Worm (Caenorhabditis elegans) whole organism, late embryonic: Measurements from ENCODE around the gene T25F10.4.

ENCODE experiments used
- ceh-31 ChIP-seq: sonication (generic microtip); optimal IDR thresholded peaks from 2 replicates; lab custom pipeline; 2016; ENCODE audit warnings: missing genetic modification characterization, missing compliant biosample characterization
- ceh-45 ChIP-seq: fragments of 200-800 bp; sonication (Bioruptor generic); IDR thresholded peaks from 2 replicates; pipeline ENCODE4 v1.3.6; 2022; ENCODE audit warnings: missing genetic modification reagents, missing genetic modification characterization, missing compliant biosample characterization
- hlh-8 ChIP-seq: sonication (generic microtip); optimal IDR thresholded peaks from 2 replicates; lab custom pipeline; 2016; ENCODE audit warnings: missing genotype, missing genetic modification characterization, missing compliant biosample characterization
- ref-2 ChIP-seq: sonication (generic microtip); optimal IDR thresholded peaks from 2 replicates; lab custom pipeline; 2016; ENCODE audit warnings: missing genetic modification characterization, missing compliant biosample characterization
- sox-4 ChIP-seq: sonication (generic microtip); optimal IDR thresholded peaks from 2 replicates; lab custom pipeline; 2017; ENCODE audit warnings: mild to moderate bottlenecking, missing genetic modification characterization, inconsistent platforms, missing compliant biosample characterization
- tbx-2 ChIP-seq: sonication (generic microtip); optimal IDR thresholded peaks from 2 replicates; lab custom pipeline; 2016; ENCODE audit warnings: missing genetic modification characterization, missing compliant biosample characterization
- unc-3 ChIP-seq, 2 experiments: fragments of 200-800 bp in 1 of 2; sonication (Bioruptor generic) in 1 of 2; sonication (generic microtip) in 1 of 2; conservative IDR thresholded peaks in 1 of 2; optimal IDR thresholded peaks in 1 of 2; 2 replicates each; pipeline versions ENCODE4 v1.3.6 to Lab custom; 2016 to 2022; ENCODE audit warnings: missing compliant biosample characterization in 2 of 2, missing genetic modification characterization in 2 of 2, missing genetic modification reagents in 1 of 2

DNA sequence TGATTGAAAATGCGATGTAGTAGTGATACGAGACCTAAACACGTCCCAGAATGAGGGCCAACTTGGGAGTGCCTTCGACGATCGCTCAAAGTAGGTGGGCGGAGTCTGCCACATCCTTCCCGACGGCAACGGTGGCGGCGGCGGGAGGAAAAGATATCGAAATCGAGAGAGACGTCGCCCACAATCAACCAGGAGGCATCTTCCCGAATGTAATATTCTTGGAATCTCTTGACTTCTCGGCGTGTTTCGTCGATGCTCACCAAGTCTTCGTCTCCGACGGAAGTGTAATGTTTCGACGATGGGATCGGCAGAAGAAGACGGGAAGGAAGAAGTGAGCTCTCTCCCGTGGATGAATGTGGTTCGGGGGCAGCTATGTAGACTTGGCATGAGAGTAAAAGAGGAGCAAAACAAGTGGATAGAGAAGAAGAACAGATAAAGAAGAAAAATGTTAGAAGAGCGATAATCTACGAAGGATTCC, 6.2 kb upstream of the T25F10.4 start, which contains the start of the genes T25F10.1 and clik-1:
- TF ChIP-seq tbx-2 (tag; lab: Kevin White, UChicago) = no peak
- TF ChIP-seq ceh-45 (GFP tag; lab: Robert Waterston, UW) = no peak
- no peak for TF ChIP-seq ref-2 (tag; lab: Kevin White, UChicago)
- no peak for TF ChIP-seq hlh-8 (tag; lab: Kevin White, UChicago)
- no peak for TF ChIP-seq sox-4 (tag; lab: Kevin White, UChicago)
- TF ChIP-seq ceh-31 = no peak
- TF ChIP-seq unc-3 (GFP tag; conservative IDR thresholded peaks at IDR 0.05; lab: Robert Waterston, UW) = no peak
- no peak for TF ChIP-seq unc-3 (tag; optimal IDR thresholded peaks at IDR 0.05; lab: Kevin White, UChicago)
